Fruit fly (Drosophila melanogaster) whole organism, embryonic: ENCODE measurements around the gene CG8958.

ENCODE experiments used
- Abd-B ChIP-seq: fragments of 200-800 bp; sonication (Bioruptor generic); optimal IDR thresholded peaks from 2 replicates; lab custom pipeline; 2018; ENCODE audit warnings: missing biosample characterization, mild to moderate bottlenecking, missing genetic modification characterization, moderate library complexity
- Bdp1 ChIP-seq: fragments of 200-800 bp; sonication (Bioruptor generic); optimal IDR thresholded peaks from 3 replicates; lab custom pipeline; 2016; ENCODE audit warnings: missing biosample characterization, missing genetic modification characterization
- CG10366 ChIP-seq: fragments of 200-800 bp; sonication (Bioruptor generic); IDR thresholded peaks from 2 replicates; pipeline ENCODE4 v1.3.6; 2022; ENCODE audit warnings: missing biosample characterization, missing genetic modification characterization
- CG10654 ChIP-seq: fragments of 200-800 bp; sonication (Bioruptor generic); optimal IDR thresholded peaks from 2 replicates; lab custom pipeline; 2016; ENCODE audit warnings: missing biosample characterization, missing genetic modification characterization
- CG12236 ChIP-seq: fragments of 200-800 bp; sonication (Bioruptor generic); optimal IDR thresholded peaks from 2 replicates; lab custom pipeline; 2016; ENCODE audit warnings: missing biosample characterization, missing genetic modification characterization
- CG13424 ChIP-seq: fragments of 200-800 bp; sonication (Bioruptor generic); optimal IDR thresholded peaks from 2 replicates; lab custom pipeline; 2019; ENCODE audit warnings: missing biosample characterization, mild to moderate bottlenecking, missing genetic modification characterization, moderate library complexity
- CG18599 ChIP-seq: fragments of 200-800 bp; sonication (Bioruptor generic); optimal IDR thresholded peaks from 3 replicates; lab custom pipeline; 2017; ENCODE audit warnings: missing biosample characterization, missing genetic modification characterization, mild to moderate bottlenecking, moderate library complexity, missing genetic modification reagents
- CG2875 ChIP-seq: fragments of 200-800 bp; sonication (Bioruptor generic); optimal IDR thresholded peaks from 2 replicates; lab custom pipeline; 2017; ENCODE audit warnings: missing biosample characterization, mild to moderate bottlenecking, missing genetic modification characterization, missing genetic modification reagents
- CG31388 ChIP-seq: fragments of 200-800 bp; sonication (Bioruptor generic); optimal IDR thresholded peaks from 2 replicates; lab custom pipeline; 2016; ENCODE audit warnings: missing biosample characterization, missing genetic modification characterization
- CG32532 ChIP-seq: fragments of 200-800 bp; sonication (Bioruptor generic); IDR thresholded peaks from 2 replicates; pipeline ENCODE4 v1.3.6; 2022; ENCODE audit warnings: missing biosample characterization, missing genetic modification characterization
- CG34224 ChIP-seq: fragments of 200-800 bp; sonication (Bioruptor generic); IDR thresholded peaks from 3 replicates; pipeline ENCODE4 v1.3.6; 2022; ENCODE audit warnings: missing biosample characterization, missing genetic modification characterization; ENCODE audit not compliant: partially characterized antibody
- CG4404 ChIP-seq: fragments of 200-800 bp; sonication (Bioruptor generic); IDR thresholded peaks from 2 replicates; pipeline ENCODE4 v1.3.6; 2022; ENCODE audit warnings: missing biosample characterization, missing genetic modification characterization
- CG4424 ChIP-seq: fragments of 200-800 bp; sonication (Bioruptor generic); optimal IDR thresholded peaks from 3 replicates; lab custom pipeline; 2016; ENCODE audit warnings: missing biosample characterization, missing genetic modification characterization
- CG5953 ChIP-seq: fragments of 200-800 bp; sonication (Bioruptor generic); IDR thresholded peaks from 2 replicates; pipeline ENCODE4 v1.3.6; 2022; ENCODE audit warnings: missing biosample characterization, missing genetic modification characterization
- CG8359 ChIP-seq: fragments of 200-800 bp; sonication (Bioruptor generic); optimal IDR thresholded peaks from 2 replicates; lab custom pipeline; 2017; ENCODE audit warnings: missing biosample characterization, mild to moderate bottlenecking, missing genetic modification characterization, borderline replicate concordance
- Drgx ChIP-seq: fragments of 200-800 bp; sonication (Bioruptor generic); IDR thresholded peaks from 2 replicates; pipeline ENCODE4 v1.3.6; 2022; ENCODE audit warnings: missing biosample characterization, missing genetic modification characterization
- Ets97D ChIP-seq: fragments of 200-800 bp; sonication (Bioruptor generic); optimal IDR thresholded peaks from 3 replicates; lab custom pipeline; 2016; ENCODE audit warnings: missing biosample characterization, missing genetic modification characterization
- H2.0 ChIP-seq: fragments of 200-800 bp; sonication (Bioruptor generic); IDR thresholded peaks from 2 replicates; pipeline ENCODE4 v1.3.6; 2022; ENCODE audit warnings: missing biosample characterization, missing genetic modification characterization
- HLH4C ChIP-seq: fragments of 200-800 bp; sonication (Bioruptor generic); IDR thresholded peaks from 3 replicates; pipeline ENCODE4 v1.3.6; 2022; ENCODE audit warnings: missing biosample characterization, missing genetic modification characterization; ENCODE audit not compliant: partially characterized antibody
- Hmr ChIP-seq: fragments of 200-800 bp; sonication (Bioruptor generic); optimal IDR thresholded peaks from 3 replicates; lab custom pipeline; 2017; ENCODE audit warnings: mild to moderate bottlenecking, missing biosample characterization, missing genetic modification reagents, missing genetic modification characterization
- Hr51 ChIP-seq, 2 experiments: fragments of 200-800 bp; sonication (Bioruptor generic); optimal IDR thresholded peaks; 2 replicates in 1 of 2; 3 replicates in 1 of 2; lab custom pipeline; 2016 to 2018; ENCODE audit warnings: missing biosample characterization in 2 of 2, missing genetic modification characterization in 2 of 2, mild to moderate bottlenecking in 1 of 2, moderate library complexity in 1 of 2
- Hsf ChIP-seq: fragments of 200-800 bp; sonication (Bioruptor generic); optimal IDR thresholded peaks from 3 replicates; lab custom pipeline; 2016; ENCODE audit warnings: missing biosample characterization, missing genetic modification characterization
- Mad ChIP-seq: fragments of 200-800 bp; sonication (Bioruptor generic); optimal IDR thresholded peaks from 2 replicates; lab custom pipeline; 2016; ENCODE audit warnings: missing biosample characterization, missing genetic modification characterization
- Neu2 ChIP-seq: fragments of 200-800 bp; sonication (Bioruptor generic); optimal IDR thresholded peaks from 3 replicates; lab custom pipeline; 2016; ENCODE audit warnings: missing biosample characterization, missing genetic modification characterization, borderline replicate concordance
- NfI ChIP-seq: fragments of 200-800 bp; sonication (Bioruptor generic); optimal IDR thresholded peaks from 3 replicates; lab custom pipeline; 2018; ENCODE audit warnings: missing biosample characterization, mild to moderate bottlenecking, missing genetic modification characterization, moderate library complexity
- Oaz ChIP-seq: fragments of 200-800 bp; sonication (Bioruptor generic); IDR thresholded peaks from 2 replicates; pipeline ENCODE4 v1.3.6; 2022; ENCODE audit warnings: missing biosample characterization, missing genetic modification characterization
- TFAM ChIP-seq: fragments of 200-800 bp; sonication (Bioruptor generic); optimal IDR thresholded peaks from 2 replicates; lab custom pipeline; 2017; ENCODE audit warnings: missing biosample characterization, missing genetic modification characterization, inconsistent platforms
- Tbp ChIP-seq: fragments of >200 bp; optimal IDR thresholded peaks from 2 replicates; lab custom pipeline; 2018; ENCODE audit warnings: missing biosample characterization, missing genetic modification characterization
- amos ChIP-seq: fragments of 200-800 bp; sonication (Bioruptor generic); IDR thresholded peaks from 2 replicates; pipeline ENCODE4 v1.3.6; 2022; ENCODE audit warnings: missing biosample characterization, missing genetic modification characterization; ENCODE audit not compliant: partially characterized antibody
- ap ChIP-seq: fragments of 200-800 bp; sonication (Bioruptor generic); IDR thresholded peaks from 2 replicates; pipeline ENCODE4 v1.3.6; 2022; ENCODE audit warnings: missing biosample characterization, missing genetic modification characterization
- chif ChIP-seq, 2 experiments: fragments of 200-800 bp; sonication (Bioruptor generic); optimal IDR thresholded peaks; 3 replicates each; lab custom pipeline; 2016; ENCODE audit warnings: missing biosample characterization in 2 of 2, missing genetic modification characterization in 2 of 2
- crc ChIP-seq: fragments of 200-800 bp; sonication (Bioruptor generic); optimal IDR thresholded peaks from 2 replicates; lab custom pipeline; 2016; ENCODE audit warnings: missing biosample characterization, missing genetic modification characterization
- dmrt99B ChIP-seq: fragments of 200-800 bp; sonication (Bioruptor generic); optimal IDR thresholded peaks from 2 replicates; lab custom pipeline; 2018; ENCODE audit warnings: missing biosample characterization, mild to moderate bottlenecking, missing genetic modification characterization, moderate library complexity
- emc ChIP-seq: fragments of 200-800 bp; sonication (Bioruptor generic); optimal IDR thresholded peaks from 2 replicates; lab custom pipeline; 2016; ENCODE audit warnings: missing biosample characterization, missing genetic modification characterization
- fd96Cb ChIP-seq: fragments of 200-800 bp; sonication (Bioruptor generic); optimal IDR thresholded peaks from 2 replicates; lab custom pipeline; 2018; ENCODE audit warnings: missing biosample characterization, mild to moderate bottlenecking, missing genetic modification characterization, moderate library complexity
- fru ChIP-seq: fragments of >200 bp; optimal IDR thresholded peaks from 2 replicates; lab custom pipeline; 2017
- gfzf ChIP-seq: fragments of 200-800 bp; sonication (Bioruptor generic); optimal IDR thresholded peaks from 2 replicates; lab custom pipeline; 2016; ENCODE audit warnings: missing biosample characterization, mild to moderate bottlenecking, missing genetic modification characterization, moderate library complexity
- hb ChIP-seq: fragments of 200-800 bp; sonication (Bioruptor generic); IDR thresholded peaks from 3 replicates; pipeline ENCODE4 v1.3.6; 2022; ENCODE audit warnings: missing biosample characterization, missing genetic modification characterization; ENCODE audit not compliant: partially characterized antibody
- her ChIP-seq: fragments of 200-800 bp; sonication (Bioruptor generic); optimal IDR thresholded peaks from 2 replicates; lab custom pipeline; 2016; ENCODE audit warnings: missing biosample characterization, missing genetic modification characterization
- nmo ChIP-seq: fragments of 200-800 bp; sonication (Bioruptor generic); optimal IDR thresholded peaks from 2 replicates; lab custom pipeline; 2018; ENCODE audit warnings: missing biosample characterization, mild to moderate bottlenecking, missing genetic modification characterization, moderate library complexity
- phol ChIP-seq: fragments of 200-800 bp; sonication (Bioruptor generic); optimal IDR thresholded peaks from 3 replicates; lab custom pipeline; 2018; ENCODE audit warnings: missing biosample characterization, mild to moderate bottlenecking, missing genetic modification characterization, moderate library complexity
- salm ChIP-seq: fragments of 200-800 bp; sonication (Bioruptor generic); optimal IDR thresholded peaks from 2 replicates; lab custom pipeline; 2018; ENCODE audit warnings: missing biosample characterization, mild to moderate bottlenecking, missing genetic modification characterization
- shn ChIP-seq: fragments of 200-800 bp; sonication (Bioruptor generic); optimal IDR thresholded peaks from 3 replicates; lab custom pipeline; 2016; ENCODE audit warnings: missing biosample characterization, missing genetic modification characterization
- sna ChIP-seq: fragments of 200-800 bp; sonication (Bioruptor generic); IDR thresholded peaks from 2 replicates; pipeline ENCODE4 v1.3.6; 2022; ENCODE audit warnings: missing biosample characterization, missing genetic modification characterization; ENCODE audit not compliant: partially characterized antibody
- stwl ChIP-seq: fragments of 200-800 bp; sonication (Bioruptor generic); optimal IDR thresholded peaks from 3 replicates; lab custom pipeline; 2018; ENCODE audit warnings: missing biosample characterization, mild to moderate bottlenecking, missing genetic modification characterization, moderate library complexity
- sug ChIP-seq: fragments of 200-800 bp; optimal IDR thresholded peaks from 2 replicates; lab custom pipeline; 2019; ENCODE audit warnings: missing biosample characterization, mild to moderate bottlenecking, missing genetic modification characterization, moderate library complexity
- tap ChIP-seq: fragments of 200-800 bp; optimal IDR thresholded peaks from 3 replicates; lab custom pipeline; 2019; ENCODE audit warnings: missing biosample characterization, mild to moderate bottlenecking, missing genetic modification characterization, moderate library complexity
- wek ChIP-seq: fragments of 200-800 bp; sonication (Bioruptor generic); optimal IDR thresholded peaks from 3 replicates; lab custom pipeline; 2018; ENCODE audit warnings: missing biosample characterization, mild to moderate bottlenecking, missing genetic modification characterization, moderate library complexity
- zfh1 ChIP-seq: fragments of 200-800 bp; sonication (Bioruptor generic); IDR thresholded peaks from 3 replicates; pipeline ENCODE4 v1.3.6; 2022; ENCODE audit warnings: missing biosample characterization, missing genetic modification characterization

Gene CG8958

DNA sequence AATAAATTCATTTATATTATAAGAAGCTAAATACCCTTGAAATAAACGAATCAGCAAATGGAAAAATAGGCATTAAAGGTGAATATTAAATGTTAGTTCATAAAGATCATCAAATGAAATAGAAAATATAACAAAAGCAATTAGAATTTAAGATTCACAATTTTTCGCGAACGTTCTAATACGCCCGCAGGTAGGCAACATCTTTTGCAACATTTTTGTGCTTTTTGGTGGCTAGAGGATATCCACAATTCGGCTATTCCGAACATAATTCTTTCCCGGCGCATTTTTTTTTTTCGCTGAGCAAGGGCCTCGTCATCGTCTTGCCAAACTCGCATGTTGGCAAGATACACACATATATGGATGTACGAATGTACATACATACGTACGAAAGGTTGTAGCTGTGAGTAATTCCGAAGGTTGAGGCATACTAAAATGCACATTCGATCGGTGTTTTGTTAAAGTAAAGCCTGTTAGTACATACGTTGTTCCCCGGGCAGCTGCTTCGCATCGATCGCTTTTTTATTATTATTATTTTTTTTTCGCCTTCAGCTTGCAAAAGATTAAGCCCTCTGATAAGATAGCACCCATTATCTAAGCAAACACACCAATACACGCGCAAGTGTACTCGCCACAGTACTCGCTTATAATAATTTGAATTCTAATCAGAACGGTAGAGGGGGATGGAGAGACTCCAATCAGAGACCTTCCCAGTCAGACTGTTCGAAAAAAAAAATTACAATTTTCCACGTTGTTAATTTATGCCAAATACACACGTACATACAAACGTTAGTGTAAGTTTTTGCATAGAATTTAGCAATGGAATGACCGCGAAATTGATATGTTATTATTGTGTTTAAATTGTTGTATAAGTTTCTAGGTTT lies 19.5 kb downstream of the CG8958 start (continued):
- TF ChIP-seq Oaz: no peak
- TF ChIP-seq Drgx: no peak
- TF ChIP-seq zfh1 (GFP tag; lab: Robert Waterston, UW): no peak
- no peak for TF ChIP-seq NfI
- TF ChIP-seq CG10366 (GFP tag; lab: Robert Waterston, UW): peak; percentile 15; the same call in 1 of the 2 replicates
- TF ChIP-seq Abd-B: no peak
- peak; percentile 34 for TF ChIP-seq sug
- TF ChIP-seq her (GFP tag; lab: Kevin White, UChicago): no peak
- TF ChIP-seq crc (GFP tag; lab: Kevin White, UChicago): no peak
- TF ChIP-seq Neu2 (GFP tag; lab: Kevin White, UChicago): no peak
- no peak for TF ChIP-seq CG5953
- TF ChIP-seq phol: no peak
- TF ChIP-seq CG32532 (GFP tag; lab: Robert Waterston, UW): peak; percentile 42; the same call in 1 of the 2 replicates
- TF ChIP-seq stwl: no peak
- TF ChIP-seq amos: no peak
- TF ChIP-seq CG4404 (GFP tag; lab: Robert Waterston, UW): no peak
- no peak for TF ChIP-seq nmo (GFP tag; lab: Kevin White, UChicago)
- peak in 1 of 2 experiments; percentile 11 for TF ChIP-seq Hr51 (GFP tag; optimal IDR thresholded peaks at IDR 0.05; lab: Kevin White, UChicago)
- TF ChIP-seq CG31388: no peak
- no peak for TF ChIP-seq CG13424 (tag; lab: Kevin White, UChicago)
- TF ChIP-seq TFAM: no peak
- no peak for TF ChIP-seq H2.0
- no peak for TF ChIP-seq salm (tag; lab: Kevin White, UChicago)
- no peak for TF ChIP-seq CG8359 (GFP tag; lab: Kevin White, UChicago)
- TF ChIP-seq Mad: no peak
- no peak for TF ChIP-seq ap (GFP tag; lab: Robert Waterston, UW)
- no peak for TF ChIP-seq CG10654 (GFP tag; lab: Kevin White, UChicago)
- TF ChIP-seq Tbp (GFP tag; lab: Kevin White, UChicago): no peak
- no peak for TF ChIP-seq chif (GFP tag; optimal IDR thresholded peaks at IDR 0.05; lab: Kevin White, UChicago)
- TF ChIP-seq CG12236: no peak
- TF ChIP-seq fru: no peak
- no peak for TF ChIP-seq shn (GFP tag; lab: Kevin White, UChicago)
- TF ChIP-seq emc (GFP tag; lab: Kevin White, UChicago): no peak
- TF ChIP-seq dmrt99B (tag; lab: Kevin White, UChicago): peak; percentile 14
- no peak for TF ChIP-seq fd96Cb (tag; lab: Kevin White, UChicago)
- TF ChIP-seq Hmr (GFP tag; lab: Kevin White, UChicago): peak; percentile 50
- TF ChIP-seq CG2875 (GFP tag; lab: Kevin White, UChicago): no peak
- no peak for TF ChIP-seq hb (GFP tag; lab: Robert Waterston, UW)
- no peak for TF ChIP-seq HLH4C
- no peak for TF ChIP-seq sna (GFP tag; lab: Robert Waterston, UW)
- peak; percentile 49 for TF ChIP-seq CG18599
- TF ChIP-seq Ets97D (GFP tag; lab: Kevin White, UChicago): no peak
- TF ChIP-seq CG34224 (GFP tag; lab: Robert Waterston, UW): no peak
- TF ChIP-seq CG4424: no peak
- no peak for TF ChIP-seq tap (tag; lab: Kevin White, UChicago)
- no peak for TF ChIP-seq Hsf (GFP tag; lab: Kevin White, UChicago)
- TF ChIP-seq gfzf (GFP tag; lab: Kevin White, UChicago): no peak
- no peak for TF ChIP-seq wek
- TF ChIP-seq Bdp1 (GFP tag; lab: Kevin White, UChicago): no peak
